Worm (Caenorhabditis elegans): ENCODE measurements around the gene lurp-2.

lurp-2 gene

DNA sequence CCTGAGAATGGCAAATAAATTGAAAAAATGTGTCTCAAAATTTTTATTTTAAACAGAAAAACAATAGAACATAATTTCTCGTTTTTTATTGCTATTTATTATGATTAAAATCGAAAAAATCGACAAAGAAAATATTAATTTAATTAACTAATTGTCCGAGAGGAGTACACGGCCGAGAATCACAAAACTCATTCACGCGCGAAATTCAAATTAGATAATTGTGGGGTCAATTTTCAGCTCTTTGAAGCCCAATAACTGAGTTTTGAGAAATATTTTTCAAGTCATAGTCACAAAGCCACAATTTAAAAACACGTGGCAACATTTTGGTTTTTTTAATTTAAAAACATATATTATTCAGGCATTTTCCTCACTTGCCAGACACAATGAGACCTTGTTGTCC, 44.3 kb upstream of the lurp-2 start (continued):
- TF ChIP-seq fax-1 (tag; optimal IDR thresholded peaks at IDR 0.05) (no peak), eyg-1 (tag; optimal IDR thresholded peaks at IDR 0.05) (no peak), tbx-7 (tag; optimal IDR thresholded peaks at IDR 0.05) (peak; percentile 37), unc-42 (tag; optimal IDR thresholded peaks at IDR 0.05) (peak; percentile 12), lim-6 (tag; optimal IDR thresholded peaks at IDR 0.05) (no peak), ceh-34 (tag; optimal IDR thresholded peaks at IDR 0.05) (no peak), hlh-30 (tag; optimal IDR thresholded peaks at IDR 0.05; ENCODE audit: insufficient read depth) (no peak), ceh-22 (tag; optimal IDR thresholded peaks at IDR 0.05) (no peak), nfya-1 (tag; optimal IDR thresholded peaks at IDR 0.05) (no peak), hlh-8 (tag; optimal IDR thresholded peaks at IDR 0.05) (no peak), ahr-1 (tag; optimal IDR thresholded peaks at IDR 0.05) (no peak), ceh-19 (GFP tag; optimal IDR thresholded peaks at IDR 0.05) (no peak), pat-9 (tag; optimal IDR thresholded peaks at IDR 0.05) (no peak), rnt-1 (tag; optimal IDR thresholded peaks at IDR 0.05) (no peak), tbx-2 (tag; optimal IDR thresholded peaks at IDR 0.05) (no peak), ref-2 (tag; optimal IDR thresholded peaks at IDR 0.05) (peak; percentile 26), ceh-48 (tag; optimal IDR thresholded peaks at IDR 0.05) (no peak), ceh-31 (tag; optimal IDR thresholded peaks at IDR 0.05) (peak; percentile 61), T23F11.4 (GFP tag; optimal IDR thresholded peaks at IDR 0.05) (no peak), pha-4 (tag; optimal IDR thresholded peaks at IDR 0.05) (no peak), sox-2 (GFP tag; IDR thresholded peaks at IDR 0.05) (no peak), ceh-14 (tag; optimal IDR thresholded peaks at IDR 0.05) (peak; percentile 66), ceh-24 (tag; optimal IDR thresholded peaks at IDR 0.05) (no peak), pros-1 (tag; optimal IDR thresholded peaks at IDR 0.05) (no peak), pha-2 (tag; optimal IDR thresholded peaks at IDR 0.05) (no peak), npax-4 (tag; optimal IDR thresholded peaks at IDR 0.05) (no peak), fkh-6 (tag; optimal IDR thresholded peaks at IDR 0.05) (no peak), K09A11.1 (tag; optimal IDR thresholded peaks at IDR 0.05; ENCODE audit: insufficient read depth) (no peak), C08G9.2 (tag; optimal IDR thresholded peaks at IDR 0.05) (peak; percentile 57), pag-3 (tag; optimal IDR thresholded peaks at IDR 0.05; ENCODE audit: borderline replicate concordance) (no peak), nhr-232 (tag; optimal IDR thresholded peaks at IDR 0.05) (no peak), hlh-15 (tag; optimal IDR thresholded peaks at IDR 0.05) (no peak)

DNA sequence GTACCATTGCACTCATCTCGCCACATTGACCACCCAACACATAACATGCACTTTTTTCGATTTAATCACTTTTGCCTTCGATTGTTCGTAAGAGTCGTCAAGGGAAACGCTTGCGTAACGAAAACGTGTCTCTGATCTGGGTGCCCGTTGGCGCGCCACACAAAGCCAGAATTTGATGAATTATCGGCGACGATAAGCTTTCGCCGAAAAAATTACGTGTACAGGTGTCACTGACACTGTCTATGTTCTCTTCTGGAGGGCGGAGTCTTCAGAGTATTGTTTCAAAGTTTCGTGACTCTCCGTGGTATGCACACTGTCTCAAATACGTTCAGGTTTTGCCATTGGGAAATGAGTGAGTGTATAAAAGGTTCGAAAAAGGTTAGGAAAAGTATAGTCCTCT, 42.7 kb upstream of the lurp-2 start, which contains the start of gene F53F1.4:
Gene F53F1.4 (plus strand): TSS at position 390 of the 400 bp plus-strand sequence.
- TF ChIP-seq nhr-232 (tag; optimal IDR thresholded peaks at IDR 0.05) (no peak), elt-2 (tag; optimal IDR thresholded peaks at IDR 0.05) (no peak), ceh-24 (tag; optimal IDR thresholded peaks at IDR 0.05) (no peak), K09A11.1 (tag; optimal IDR thresholded peaks at IDR 0.05; ENCODE audit: insufficient read depth) (no peak), tbx-2 (tag; optimal IDR thresholded peaks at IDR 0.05) (no peak), T23F11.4 (GFP tag; optimal IDR thresholded peaks at IDR 0.05) (no peak), pat-9 (tag; optimal IDR thresholded peaks at IDR 0.05) (no peak), unc-86 (tag; optimal IDR thresholded peaks at IDR 0.05) (no peak), rnt-1 (tag; optimal IDR thresholded peaks at IDR 0.05) (no peak), ceh-14 (tag; optimal IDR thresholded peaks at IDR 0.05) (no peak), pros-1 (tag; optimal IDR thresholded peaks at IDR 0.05) (no peak), ahr-1 (tag; optimal IDR thresholded peaks at IDR 0.05) (no peak), ama-1 (optimal IDR thresholded peaks at IDR 0.05) (no peak), ceh-48 (tag; optimal IDR thresholded peaks at IDR 0.05) (no peak), pag-3 (tag; optimal IDR thresholded peaks at IDR 0.05; ENCODE audit: borderline replicate concordance) (no peak), ztf-16 (tag; optimal IDR thresholded peaks at IDR 0.05) (no peak)

DNA sequence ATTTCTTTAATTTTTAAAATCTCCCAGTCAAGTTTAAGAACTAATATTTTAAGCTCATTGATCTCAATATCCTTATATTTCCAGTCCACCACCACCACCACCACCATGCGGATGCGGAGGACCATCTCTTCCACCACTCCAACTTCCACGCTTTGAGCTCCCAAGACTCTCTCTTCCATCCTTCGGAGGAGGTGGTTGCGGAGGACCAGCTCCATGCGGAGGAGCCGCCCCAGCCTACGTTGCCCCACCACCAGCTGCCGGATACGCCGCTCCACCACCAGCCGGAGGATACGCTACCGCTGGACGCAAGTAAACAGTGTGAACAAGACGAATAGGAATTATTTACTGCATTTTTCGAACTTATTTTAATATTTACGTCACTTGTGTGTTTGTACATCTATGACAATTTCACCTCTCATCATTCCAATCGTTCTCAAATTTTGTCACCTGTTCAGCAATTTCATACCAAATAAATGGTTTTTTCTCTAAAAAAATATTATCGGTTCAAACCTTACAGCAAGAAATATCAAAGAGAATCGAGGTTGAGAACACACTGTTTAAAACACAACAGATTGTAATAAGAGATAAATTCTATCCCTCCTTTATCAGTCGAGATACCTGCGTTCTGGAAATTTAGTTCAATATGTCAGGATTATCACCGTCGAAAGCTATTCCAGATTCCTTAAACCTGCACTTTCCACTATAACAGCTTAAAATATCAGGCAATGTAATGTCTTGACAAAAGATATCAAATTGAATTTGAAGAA, 42.0 kb upstream of the lurp-2 start:
- TF ChIP-seq sdc-2 (tag; optimal IDR thresholded peaks at IDR 0.05) (no peak), nfya-1 (tag; optimal IDR thresholded peaks at IDR 0.05) (no peak), ceh-14 (tag; optimal IDR thresholded peaks at IDR 0.05) (no peak), hlh-6 (tag; optimal IDR thresholded peaks at IDR 0.05) (no peak), pqm-1 (tag; optimal IDR thresholded peaks at IDR 0.05) (no peak), fax-1 (tag; optimal IDR thresholded peaks at IDR 0.05) (no peak), hlh-15 (tag; optimal IDR thresholded peaks at IDR 0.05) (no peak), ref-2 (tag; optimal IDR thresholded peaks at IDR 0.05) (no peak), fkh-6 (tag; optimal IDR thresholded peaks at IDR 0.05) (peak; percentile 5), pros-1 (tag; optimal IDR thresholded peaks at IDR 0.05) (no peak), pag-3 (tag; optimal IDR thresholded peaks at IDR 0.05; ENCODE audit: borderline replicate concordance) (no peak), ceh-19 (GFP tag; optimal IDR thresholded peaks at IDR 0.05) (peak; percentile 17), pha-2 (tag; optimal IDR thresholded peaks at IDR 0.05) (no peak), odd-2 (tag; optimal IDR thresholded peaks at IDR 0.05) (no peak), ama-1 (optimal IDR thresholded peaks at IDR 0.05) (no peak), ets-4 (tag; optimal IDR thresholded peaks at IDR 0.05) (no peak), lim-6 (tag; optimal IDR thresholded peaks at IDR 0.05) (no peak), madf-2 (tag; optimal IDR thresholded peaks at IDR 0.05) (no peak)

All from whole organism, late embryonic.